Worm (Caenorhabditis elegans): ENCODE measurements around the gene C02G6.3.
A peak's percentile ranks its signal among the peaks of the same experiment; 100 is the strongest.

Gene C02G6.3

ce11 chrV:5852084-5852483 is 28.1 kb upstream of the C02G6.3 start:
- TF ChIP-seq egrh-3 (GFP tag; IDR thresholded peaks at IDR 0.05): no peak
- TF ChIP-seq lin-35 (GFP tag; optimal IDR thresholded peaks at IDR 0.05): peak in 1 of 3 experiments; percentile 31
- no peak for TF ChIP-seq ekl-4 (GFP tag; IDR thresholded peaks at IDR 0.05)
- no peak for TF ChIP-seq Y79H2A.3 (GFP tag; conservative IDR thresholded peaks at IDR 0.05)

- TF ChIP-seq B0019.2 (GFP tag; conservative IDR thresholded peaks at IDR 0.05) (no peak), mes-4 (tag; optimal IDR thresholded peaks at IDR 0.05) (no peak), sdz-38 (tag; optimal IDR thresholded peaks at IDR 0.05) (no peak), mxl-1 (tag; optimal IDR thresholded peaks at IDR 0.05) (no peak), ama-1 (optimal IDR thresholded peaks at IDR 0.05) (no peak), ama-1 (GFP tag; optimal IDR thresholded peaks at IDR 0.05) (no peak), egl-44 (GFP tag; IDR thresholded peaks at IDR 0.05) (no peak), nhr-27 (tag; optimal IDR thresholded peaks at IDR 0.05) (no peak), F33H1.4 (GFP tag; IDR thresholded peaks at IDR 0.05) (no peak), F57C9.4 (tag; optimal IDR thresholded peaks at IDR 0.05) (no peak), rec-8 (tag; optimal IDR thresholded peaks at IDR 0.05) (no peak)
Observed at ce11 chrV:5862479-5863188, 17.5 kb upstream of the C02G6.3 start, which contains the start of gene F26F12.8. TSS of gene F26F12.8 (minus strand) at chrV:5862529.

ce11 chrV:5865085-5865484 is 15.1 kb upstream of the C02G6.3 start, which contains the start of gene F26F12.5:
TSS of gene F26F12.5 (minus strand) at chrV:5865185.
- TF ChIP-seq lin-40 (tag; optimal IDR thresholded peaks at IDR 0.05) (no peak), lag-1 (GFP tag; IDR thresholded peaks at IDR 0.05) (no peak), hmg-20 (GFP tag; IDR thresholded peaks at IDR 0.05) (no peak), ztf-28 (GFP tag; IDR thresholded peaks at IDR 0.05) (no peak), mes-4 (tag; optimal IDR thresholded peaks at IDR 0.05) (no peak), egl-44 (GFP tag; IDR thresholded peaks at IDR 0.05) (no peak), sptf-2 (GFP tag; optimal IDR thresholded peaks at IDR 0.05) (no peak), rec-8 (tag; optimal IDR thresholded peaks at IDR 0.05) (no peak), ztf-26 (tag; optimal IDR thresholded peaks at IDR 0.05) (no peak), him-1 (tag; optimal IDR thresholded peaks at IDR 0.05) (no peak), madf-10 (tag; optimal IDR thresholded peaks at IDR 0.05) (no peak)

DNA sequence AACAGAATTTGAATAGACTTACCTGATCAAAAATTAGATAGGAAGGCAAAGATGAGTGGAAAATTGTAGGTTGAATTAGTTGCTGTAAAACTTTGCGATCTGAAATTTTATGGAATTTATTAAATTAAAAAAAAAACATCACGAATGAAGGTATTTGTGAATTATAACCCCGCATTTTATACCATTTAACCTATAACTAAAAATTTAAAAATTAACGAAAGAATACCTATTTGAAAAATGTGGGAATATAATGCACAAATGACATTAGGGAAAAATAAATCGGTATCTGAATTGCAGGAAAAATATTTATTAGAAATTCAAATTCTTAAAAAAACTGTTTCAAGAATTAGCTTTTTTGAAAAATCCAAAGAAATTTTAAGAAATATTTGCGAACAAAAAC is 10.9 kb upstream of the C02G6.3 start, which contains the start of gene F26F12.4:
TSS of gene F26F12.4 (minus strand) at position 101 of the 400 bp plus-strand sequence.
- TF ChIP-seq pha-4 (tag; optimal IDR thresholded peaks at IDR 0.05): no peak
- no peak for TF ChIP-seq nhr-120 (GFP tag; IDR thresholded peaks at IDR 0.05)
- no peak for TF ChIP-seq ZK185.1 (tag; optimal IDR thresholded peaks at IDR 0.05; ENCODE audit: poor library complexity, severe bottlenecking)
- TF ChIP-seq ztf-6 (GFP tag; IDR thresholded peaks at IDR 0.05): no peak

ce11 chrV:5871759-5872158 is 8.4 kb upstream of the C02G6.3 start, which contains the start of gene C02G6.2:
TSS of gene C02G6.2 (plus strand) at chrV:5872059.
- TF ChIP-seq cebp-1 (GFP tag; IDR thresholded peaks at IDR 0.05): no peak
- no peak for TF ChIP-seq cebp-1 (tag; optimal IDR thresholded peaks at IDR 0.05)

DNA sequence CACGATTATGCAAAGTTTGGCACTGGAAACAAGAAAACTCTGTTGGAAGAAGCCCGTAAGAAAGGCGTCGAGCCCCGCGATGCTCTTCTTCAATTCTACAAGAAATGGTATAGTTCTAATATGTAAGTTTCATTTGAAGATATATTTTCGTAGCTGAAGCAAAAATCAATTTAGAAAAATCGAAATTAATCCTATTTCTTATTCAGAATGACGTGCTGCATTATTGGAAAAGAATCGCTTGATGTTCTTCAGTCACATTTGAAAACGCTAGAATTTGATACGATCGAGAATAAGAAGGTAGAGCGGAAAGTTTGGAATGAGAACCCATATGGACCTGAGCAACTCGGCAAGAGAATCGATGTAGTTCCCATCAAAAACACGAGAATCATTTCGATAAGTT is 3.2 kb upstream of the C02G6.3 start:
- no peak for TF ChIP-seq F57A8.1 (GFP tag; optimal IDR thresholded peaks at IDR 0.05)
- no peak for TF ChIP-seq tbp1 (GFP tag; optimal IDR thresholded peaks at IDR 0.05)
- no peak for TF ChIP-seq dpl-1 (GFP tag; optimal IDR thresholded peaks at IDR 0.05)

Data from whole organism, young adult.